Worm (Caenorhabditis elegans) whole organism, early embryonic: Measurements from ENCODE around the gene ceh-27.

ENCODE experiments used
- aly-1 ChIP-seq: sonication (generic microtip); optimal IDR thresholded peaks from 2 replicates; lab custom pipeline; 2016; ENCODE audit warnings: missing genetic modification characterization, missing compliant biosample characterization
- ama-1 ChIP-seq: fragments of 150-350 bp; optimal IDR thresholded peaks from 2 replicates; lab custom pipeline; 2014
- ceh-13 ChIP-seq: fragments of 200-800 bp; sonication (Bioruptor generic); optimal IDR thresholded peaks from 2 replicates; lab custom pipeline; 2018; ENCODE audit warnings: mild to moderate bottlenecking, missing genetic modification characterization, missing compliant biosample characterization
- flt-1 ChIP-seq: fragments of 200-800 bp; sonication (Bioruptor generic); IDR thresholded peaks from 2 replicates; pipeline ENCODE4 v1.3.6; 2022; ENCODE audit warnings: missing genetic modification characterization, missing compliant biosample characterization
- hmbx-1 ChIP-seq: sonication (generic microtip); optimal IDR thresholded peaks from 2 replicates; lab custom pipeline; 2016; ENCODE audit warnings: mild to moderate bottlenecking, missing genetic modification characterization, missing compliant biosample characterization
- hmg-4 ChIP-seq: fragments of 200-800 bp; sonication (Bioruptor generic); optimal IDR thresholded peaks from 2 replicates; lab custom pipeline; 2018; ENCODE audit warnings: mild to moderate bottlenecking, missing genetic modification characterization, missing compliant biosample characterization
- scrt-1 ChIP-seq: fragments of 200-800 bp; sonication (Bioruptor generic); IDR thresholded peaks from 2 replicates; pipeline ENCODE4 v1.3.6; 2022; ENCODE audit warnings: missing genetic modification characterization, missing compliant biosample characterization
- tbx-37 ChIP-seq: fragments of 200-800 bp; sonication (Bioruptor generic); conservative IDR thresholded peaks from 2 replicates; pipeline ENCODE4 v1.3.6; 2022; ENCODE audit warnings: missing genetic modification reagents, missing genetic modification characterization, missing compliant biosample characterization
- tra-4 ChIP-seq: sonication (generic microtip); optimal IDR thresholded peaks from 2 replicates; lab custom pipeline; 2017; ENCODE audit warnings: missing genetic modification characterization, missing compliant biosample characterization

DNA sequence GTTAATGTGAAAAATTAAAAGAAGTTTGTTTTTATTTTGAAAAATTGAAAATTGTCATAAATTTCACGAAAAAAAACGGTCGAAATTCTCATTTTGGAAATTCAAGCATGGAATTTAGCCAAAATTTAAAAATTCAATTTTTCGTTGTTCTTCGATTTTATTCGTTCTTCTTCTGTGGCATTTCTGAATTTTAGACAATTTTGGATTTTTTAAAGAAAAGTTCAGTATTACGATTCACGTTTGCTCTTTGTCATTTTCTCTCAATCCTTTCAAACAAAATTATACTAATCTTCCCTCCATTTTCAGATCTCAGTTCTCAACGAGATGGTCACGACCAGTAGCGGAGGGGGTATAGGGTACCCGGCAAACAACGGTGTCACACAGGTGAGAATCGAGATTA lies 10.7 kb upstream of the ceh-27 start, which contains the start of gene ape-1:
- TF ChIP-seq ama-1 (no peak), hmg-4 (GFP tag; lab: Kevin White, UChicago) (no peak), hmbx-1 (tag; lab: Kevin White, UChicago) (no peak), flt-1 (no peak), scrt-1 (GFP tag; lab: Robert Waterston, UW) (no peak), aly-1 (tag; lab: Kevin White, UChicago) (no peak), ceh-13 (GFP tag; lab: Kevin White, UChicago) (no peak), tra-4 (no peak), tbx-37 (no peak)
